Fruit fly (Drosophila melanogaster): ENCODE measurements around the gene CG31370.
A peak's percentile ranks its signal among the peaks of the same experiment; 100 is the strongest.

The CG31370 gene

DNA sequence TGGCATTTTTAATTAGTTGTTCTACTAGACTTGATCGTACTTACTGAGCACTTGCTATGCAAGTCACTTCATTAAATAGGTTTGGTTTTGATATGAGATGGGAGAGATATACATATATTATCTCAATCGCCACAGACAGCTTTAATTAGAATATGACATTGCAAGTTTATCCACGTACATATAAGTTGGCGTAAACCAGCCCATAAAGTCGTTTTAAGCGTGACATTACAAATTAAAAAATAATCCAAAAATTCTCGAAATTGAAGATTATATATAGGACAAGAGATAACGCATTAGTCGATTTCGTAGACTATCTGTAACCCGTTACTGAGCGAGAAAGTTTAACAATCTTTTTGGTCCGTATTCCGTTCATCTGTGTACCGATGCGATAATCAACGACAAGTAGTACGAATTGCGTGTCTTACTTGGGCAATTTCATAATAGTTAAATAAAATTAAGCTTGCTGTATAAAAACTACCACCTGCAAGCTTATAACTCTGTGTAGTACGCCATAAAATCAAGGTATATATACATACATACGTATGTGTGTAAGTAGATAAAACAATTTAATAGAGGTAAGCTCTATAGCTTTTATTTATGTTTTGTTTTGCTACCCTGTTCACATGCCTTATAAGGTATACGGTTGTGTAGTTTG lies 17.9 kb downstream of the CG31370 start, which contains the start of gene CG10560:
Gene CG10560 (minus strand): TSS at position 51 of the 655 bp plus-strand sequence.
- TF ChIP-seq CG13894 (tag; optimal IDR thresholded peaks at IDR 0.05) (peak; percentile 67), E2f1 (GFP tag; IDR thresholded peaks at IDR 0.05) (no peak), CG34376 (GFP tag; optimal IDR thresholded peaks at IDR 0.05) (peak; percentile 3), Eip74EF (GFP tag; optimal IDR thresholded peaks at IDR 0.05) (peak in 1 of 2 experiments; percentile 7), CG13296 (GFP tag; optimal IDR thresholded peaks at IDR 0.05) (peak; percentile 46), CG12071 (GFP tag; optimal IDR thresholded peaks at IDR 0.05) (peak; percentile 20), mirr (GFP tag; optimal IDR thresholded peaks at IDR 0.05) (peak; percentile 30), CG3281 (GFP tag; optimal IDR thresholded peaks at IDR 0.05) (peak; percentile 1), CG7271 (tag; optimal IDR thresholded peaks at IDR 0.05) (no peak), sug (tag; optimal IDR thresholded peaks at IDR 0.05) (peak; percentile 69), D19B (GFP tag; optimal IDR thresholded peaks at IDR 0.05) (peak; percentile 86), NC2α (GFP tag; optimal IDR thresholded peaks at IDR 0.05) (no peak), Pdp1 (GFP tag; optimal IDR thresholded peaks at IDR 0.05) (peak in 1 of 2 experiments; percentile 54), CG8478 (optimal IDR thresholded peaks at IDR 0.05) (no peak), CG2678 (tag; optimal IDR thresholded peaks at IDR 0.05) (peak; percentile 43), Atf3 (GFP tag; optimal IDR thresholded peaks at IDR 0.05) (no peak)

DNA sequence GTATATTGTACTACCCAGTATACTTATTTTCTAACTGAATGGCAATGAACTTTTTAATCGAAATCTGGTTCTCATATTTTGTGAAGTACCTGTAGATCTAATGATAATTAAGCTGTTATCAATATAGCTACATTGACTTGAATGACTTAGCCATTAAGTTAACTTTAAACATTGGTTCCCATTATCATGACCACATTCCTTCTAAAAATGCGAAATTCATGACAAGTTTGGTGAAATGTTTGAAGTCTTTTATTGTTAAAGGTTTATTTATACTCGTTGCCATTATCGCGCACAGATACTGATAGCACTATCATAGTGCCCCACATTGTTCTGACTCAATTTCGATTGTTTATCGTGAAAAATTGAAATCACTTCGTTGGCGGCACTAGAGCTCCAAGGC lies 18.6 kb downstream of the CG31370 start:
- TF ChIP-seq CG12104 (GFP tag; optimal IDR thresholded peaks at IDR 0.05) (no peak), Ets65A (GFP tag) (no peak), shn (GFP tag; optimal IDR thresholded peaks at IDR 0.05) (no peak), CG6683 (GFP tag; optimal IDR thresholded peaks at IDR 0.05) (no peak), CG30431 (GFP tag; optimal IDR thresholded peaks at IDR 0.05) (no peak), ken (GFP tag; IDR thresholded peaks at IDR 0.05) (no peak), croc (GFP tag; conservative IDR thresholded peaks at IDR 0.05) (no peak), Nf-YC (tag; optimal IDR thresholded peaks at IDR 0.05) (no peak), CG11085 (GFP tag; IDR thresholded peaks at IDR 0.05) (no peak), CG18476 (GFP tag; optimal IDR thresholded peaks at IDR 0.05) (no peak), CG12219 (GFP tag; optimal IDR thresholded peaks at IDR 0.05) (no peak), mam (GFP tag; optimal IDR thresholded peaks at IDR 0.05) (no peak), Lhr (GFP tag; optimal IDR thresholded peaks at IDR 0.05) (no peak), Meics (GFP tag; optimal IDR thresholded peaks at IDR 0.05) (no peak), CG1647 (GFP tag; optimal IDR thresholded peaks at IDR 0.05) (no peak), CG17385 (GFP tag; optimal IDR thresholded peaks at IDR 0.05) (no peak), CG12071 (GFP tag; optimal IDR thresholded peaks at IDR 0.05) (no peak), ase (GFP tag; IDR thresholded peaks at IDR 0.05) (no peak), luna (GFP tag; optimal IDR thresholded peaks at IDR 0.05) (no peak), lab (GFP tag; optimal IDR thresholded peaks at IDR 0.05) (peak; percentile 14), exex (tag; optimal IDR thresholded peaks at IDR 0.05) (peak; percentile 84), slbo (GFP tag; IDR thresholded peaks at IDR 0.05) (no peak), CG34376 (GFP tag; optimal IDR thresholded peaks at IDR 0.05) (no peak), CG7271 (tag; optimal IDR thresholded peaks at IDR 0.05) (no peak), CG4360 (GFP tag; IDR thresholded peaks at IDR 0.05) (no peak), D (optimal IDR thresholded peaks at IDR 0.05) (no peak), D (GFP tag; optimal IDR thresholded peaks at IDR 0.05) (no peak), Vsx1 (GFP tag; optimal IDR thresholded peaks at IDR 0.05) (no peak), crp (GFP tag; optimal IDR thresholded peaks at IDR 0.05) (no peak), sug (tag; optimal IDR thresholded peaks at IDR 0.05) (peak; percentile 86), CG3407 (GFP tag; optimal IDR thresholded peaks at IDR 0.05) (no peak), CG15011 (GFP tag; optimal IDR thresholded peaks at IDR 0.05) (no peak), onecut (GFP tag; IDR thresholded peaks at IDR 0.05) (no peak), CG2712 (tag; optimal IDR thresholded peaks at IDR 0.05) (no peak), CG31224 (GFP tag; IDR thresholded peaks at IDR 0.05) (no peak), GATAe (GFP tag; conservative IDR thresholded peaks at IDR 0.05) (0 out of 2 replicates have a peak, but pooled peaks have one; percentile 40), Med (GFP tag) (peak; percentile 33)

All from whole organism, embryonic.